Fruit fly (Drosophila melanogaster) ovary, adult (tissue): ENCODE measurements around the gene Cdc37.
A peak's percentile ranks its signal among the peaks of the same experiment; 100 is the strongest.

Experiments used
- CG17801 ChIP-seq: fragments of 200-800 bp; optimal IDR thresholded peaks from 2 replicates; lab custom pipeline; 2019; ENCODE audit warnings: missing biosample characterization, mild to moderate bottlenecking, missing genetic modification characterization, moderate library complexity; ENCODE audit not compliant: partially characterized antibody

Gene Cdc37

DNA sequence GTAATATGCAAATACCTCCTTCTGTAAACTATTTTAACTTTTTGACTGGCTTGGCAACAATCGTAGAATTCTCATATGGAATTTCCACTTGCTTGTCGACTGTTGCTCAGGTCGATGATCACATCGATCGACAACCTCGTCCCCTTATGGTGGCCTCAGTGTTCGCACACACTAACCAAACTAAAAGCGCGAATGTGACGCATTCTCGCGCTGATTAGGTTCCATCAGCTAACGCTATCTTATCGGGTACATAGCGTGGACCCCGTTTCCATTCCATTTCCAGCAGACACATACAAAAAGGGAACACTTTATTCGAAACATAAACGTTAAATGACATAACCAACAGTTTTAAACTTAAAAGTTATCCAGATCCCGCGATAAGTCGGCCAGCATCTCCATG is 5.9 kb upstream of the Cdc37 start:
- TF ChIP-seq CG17801 (GFP tag; lab: Kevin White, UChicago) = no peak

DNA sequence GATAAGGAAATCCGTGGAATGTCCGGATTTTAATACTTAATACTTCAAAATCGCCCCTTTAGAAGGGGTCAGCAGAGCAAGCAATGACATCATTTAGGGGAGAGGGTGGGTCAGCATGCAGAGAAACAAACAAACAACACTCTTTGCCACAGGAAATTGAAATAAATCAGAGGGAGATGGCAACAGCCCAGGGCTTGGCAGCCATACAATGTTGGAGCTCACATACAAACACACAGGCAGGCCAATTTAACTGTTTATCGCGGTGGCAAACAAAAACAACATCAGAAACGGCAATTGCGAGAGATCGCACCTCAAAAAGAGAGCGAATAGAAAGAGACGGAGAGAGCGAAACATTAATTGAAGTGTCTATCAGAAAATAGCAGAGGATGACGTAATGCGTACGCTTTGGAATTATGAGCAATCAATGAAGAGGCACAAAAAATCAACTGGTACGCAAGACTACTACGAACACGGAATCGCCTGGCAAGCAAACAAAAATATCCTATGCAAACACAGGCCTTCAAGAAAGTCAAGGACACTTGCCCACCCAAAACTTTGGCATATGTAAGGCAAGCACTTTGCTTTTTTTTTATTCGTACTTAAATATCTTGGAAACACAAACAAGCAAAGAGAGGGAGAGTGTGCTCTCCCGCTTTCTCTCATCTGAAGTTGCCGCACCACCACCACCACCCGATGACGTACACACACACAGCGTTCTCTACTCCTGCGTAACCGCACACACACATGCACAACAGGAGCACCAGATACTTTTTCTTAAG is 839 bp upstream of the Cdc37 start:
- peak; percentile 3 for TF ChIP-seq CG17801 (GFP tag; lab: Kevin White, UChicago)

DNA sequence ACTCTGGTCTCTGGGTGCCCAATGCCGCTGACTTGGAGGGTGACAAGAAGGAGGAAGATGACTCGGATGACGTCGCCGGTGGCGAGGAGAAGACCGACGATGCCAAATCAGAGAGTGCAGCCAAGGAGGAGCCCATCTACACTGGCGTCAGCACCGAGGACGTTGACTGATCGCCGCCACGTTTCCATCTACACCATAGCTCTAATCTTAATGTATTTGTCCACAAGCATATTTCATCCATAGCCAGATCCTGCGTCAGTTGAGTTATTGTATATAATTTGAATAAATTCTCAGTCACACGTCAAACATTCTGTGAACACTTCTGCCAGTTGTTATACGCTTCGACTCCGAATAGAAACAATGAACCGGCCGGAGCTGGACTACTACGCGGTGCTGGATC is 1.8 kb downstream of the Cdc37 start, which contains the start of gene CG12020:
TSS of gene CG12020 (plus strand) at position 301 of the 400 bp plus-strand sequence.
- TF ChIP-seq CG17801 (GFP tag; lab: Kevin White, UChicago) = no peak

DNA sequence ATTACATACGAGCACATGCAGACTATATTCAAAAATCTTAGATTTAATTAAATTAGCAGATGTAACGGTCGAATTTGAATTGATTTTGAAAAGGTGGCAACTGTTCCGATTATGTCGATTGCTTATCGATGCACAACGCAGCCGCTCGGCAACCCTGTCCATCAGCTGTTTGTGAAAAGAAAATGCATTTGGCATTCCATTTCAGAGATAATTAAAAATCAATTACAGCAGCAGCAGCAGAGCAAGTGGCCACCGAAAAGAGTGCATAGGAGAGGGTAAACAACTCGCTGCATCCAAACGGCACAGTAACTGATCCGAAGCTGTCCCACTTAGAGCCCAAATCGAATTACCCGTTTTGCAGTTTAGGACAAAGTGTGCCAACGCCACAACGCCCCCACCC is 3.5 kb downstream of the Cdc37 start, which contains the start of gene Patj:
TSS of gene Patj (plus strand) at position 155 of the 400 bp plus-strand sequence.
- TF ChIP-seq CG17801 (GFP tag; lab: Kevin White, UChicago) = no peak

DNA sequence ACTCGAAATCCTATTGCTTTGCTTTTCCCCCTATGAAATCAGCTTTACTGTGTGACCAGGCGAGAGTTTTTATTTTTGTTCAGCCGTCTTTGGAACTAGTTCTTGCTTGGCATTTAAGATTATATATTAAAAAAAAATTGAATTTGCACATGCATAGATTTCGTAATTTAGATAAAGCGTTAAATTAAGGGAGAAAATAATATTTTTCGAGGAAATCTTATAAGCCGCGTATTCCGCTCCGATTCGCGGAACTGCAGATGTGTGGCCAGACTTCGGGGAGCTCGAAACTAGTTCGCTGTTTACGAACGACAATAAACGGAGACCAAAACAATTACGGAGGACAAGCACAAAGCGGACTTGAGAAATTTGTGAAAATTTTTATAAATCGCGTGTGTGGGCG is 7.6 kb downstream of the Cdc37 start, which contains the start of the genes JTBR and CG42676:
TSS of gene JTBR (minus strand) at position 55 of the 400 bp plus-strand sequence.
TSS of gene CG42676 (plus strand) at position 306 of the 400 bp plus-strand sequence.
- peak; percentile 35 for TF ChIP-seq CG17801 (GFP tag; lab: Kevin White, UChicago)

DNA sequence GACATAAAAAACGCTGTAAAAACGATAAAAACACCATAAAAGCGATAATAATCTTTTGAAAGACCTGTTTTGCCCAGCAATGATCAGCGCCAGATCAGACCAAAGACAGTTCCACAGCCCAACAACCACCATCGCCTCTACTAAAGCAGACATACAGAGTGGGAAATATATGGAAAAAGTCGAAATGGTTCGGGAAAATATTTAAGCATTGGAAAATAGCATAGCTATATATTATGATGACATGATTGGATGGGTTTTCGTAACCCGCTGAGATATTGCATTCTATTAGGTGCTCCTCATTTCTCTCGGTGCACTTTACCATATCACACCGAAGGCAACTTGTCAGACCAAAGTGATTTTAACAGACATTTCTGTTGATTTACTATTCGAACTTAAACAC is 13.4 kb downstream of the Cdc37 start:
- TF ChIP-seq CG17801 (GFP tag; lab: Kevin White, UChicago) = no peak

DNA sequence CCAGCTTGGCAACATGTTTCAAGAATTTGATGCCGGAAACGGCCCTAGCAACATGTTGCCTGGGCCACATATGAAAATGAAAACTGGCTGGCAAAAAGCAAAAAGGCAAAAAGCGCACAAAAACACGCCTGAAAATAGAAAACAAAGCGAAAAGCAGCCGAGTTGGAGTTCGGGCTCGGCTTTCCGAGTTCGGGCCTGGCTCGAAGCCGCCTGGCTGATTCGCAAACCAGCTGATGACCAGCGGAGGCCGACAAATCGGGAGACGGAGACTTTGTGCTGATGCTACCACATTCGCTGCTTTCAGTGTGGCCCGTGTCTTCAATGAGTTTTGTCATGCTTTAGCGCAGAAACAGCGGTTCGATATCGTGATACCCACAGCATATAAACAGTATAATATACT is 15.1 kb downstream of the Cdc37 start, which contains the start of gene GV1:
TSS of gene GV1 (plus strand) at position 301 of the 400 bp plus-strand sequence.
- TF ChIP-seq CG17801 (GFP tag; lab: Kevin White, UChicago) = no peak

DNA sequence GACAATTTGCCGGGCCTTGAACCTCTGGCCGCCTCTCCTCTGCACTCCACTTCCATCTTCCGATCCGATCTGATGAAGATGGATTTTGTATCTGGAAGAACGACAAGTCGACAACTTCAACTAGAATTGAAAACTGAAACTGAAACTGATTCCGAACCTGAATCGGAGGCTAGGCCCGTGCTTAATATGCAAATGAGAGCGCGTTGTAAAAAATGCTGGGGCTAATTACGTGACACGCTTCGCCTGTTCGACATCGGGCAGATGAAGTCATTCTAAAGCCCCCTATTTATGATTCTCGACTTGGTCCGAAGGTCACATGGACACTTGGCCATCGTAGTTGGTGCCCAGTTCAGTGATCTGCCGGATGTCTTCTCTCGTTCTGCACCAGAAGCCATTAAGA is 21.4 kb downstream of the Cdc37 start:
- TF ChIP-seq CG17801 (GFP tag; lab: Kevin White, UChicago) = no peak

DNA sequence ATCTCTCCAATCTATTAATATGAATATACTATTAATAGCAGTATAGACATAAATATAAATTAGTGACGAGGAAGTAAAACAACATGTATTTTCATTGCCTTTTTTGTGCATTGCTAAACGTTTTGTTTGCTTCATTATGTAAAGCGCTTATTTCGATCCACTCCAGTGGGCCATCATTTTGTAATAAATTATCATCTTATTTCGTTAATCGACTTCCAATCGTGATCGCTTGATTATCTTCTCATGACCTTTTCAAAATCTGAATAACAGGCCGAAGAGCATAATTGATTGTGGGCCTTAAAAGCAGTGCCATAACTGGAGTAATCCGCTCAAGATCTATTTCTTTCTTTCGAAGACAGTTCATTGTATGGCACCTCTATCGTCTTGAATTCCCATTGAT is 22.2 kb downstream of the Cdc37 start:
- no peak for TF ChIP-seq CG17801 (GFP tag; lab: Kevin White, UChicago)

DNA sequence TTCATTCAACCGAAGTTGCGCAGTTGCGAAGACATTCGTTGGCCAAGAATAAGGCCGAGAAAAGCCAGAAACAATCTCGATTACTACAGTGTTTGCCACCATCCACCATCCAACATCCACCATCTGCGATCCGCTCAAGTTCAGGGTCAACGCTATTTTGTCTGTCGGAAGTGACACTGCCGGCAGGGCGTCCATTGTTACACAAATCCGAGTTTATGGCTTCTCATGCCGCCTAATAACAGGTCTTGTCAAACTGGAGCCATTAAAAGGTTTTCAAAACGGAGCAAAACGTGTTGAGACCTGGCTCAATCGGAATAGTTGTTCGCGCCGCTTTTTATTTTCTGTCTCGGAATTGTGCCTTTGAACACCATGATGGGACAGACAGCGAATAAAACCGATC is 23.6 kb downstream of the Cdc37 start:
- no peak for TF ChIP-seq CG17801 (GFP tag; lab: Kevin White, UChicago)

DNA sequence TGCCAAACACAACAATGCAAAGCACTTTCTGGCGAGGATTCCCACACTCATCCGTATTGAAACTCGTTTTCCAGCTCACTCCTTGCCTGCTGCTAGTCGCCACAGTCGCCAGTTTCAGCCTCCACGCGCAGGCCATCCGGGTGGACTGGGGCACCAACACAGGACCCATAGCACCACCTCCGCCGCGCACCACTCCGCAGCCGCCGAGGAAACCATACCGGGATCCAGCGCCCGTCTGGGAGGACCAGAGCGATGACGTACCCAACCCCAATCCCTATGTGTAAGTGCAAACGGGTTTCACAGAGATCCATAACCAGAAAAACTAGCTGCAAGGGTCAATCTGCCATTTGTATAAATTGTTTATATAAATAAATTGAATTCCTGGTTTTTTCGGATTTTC is 25.9 kb downstream of the Cdc37 start:
- TF ChIP-seq CG17801 (GFP tag; lab: Kevin White, UChicago) = no peak

DNA sequence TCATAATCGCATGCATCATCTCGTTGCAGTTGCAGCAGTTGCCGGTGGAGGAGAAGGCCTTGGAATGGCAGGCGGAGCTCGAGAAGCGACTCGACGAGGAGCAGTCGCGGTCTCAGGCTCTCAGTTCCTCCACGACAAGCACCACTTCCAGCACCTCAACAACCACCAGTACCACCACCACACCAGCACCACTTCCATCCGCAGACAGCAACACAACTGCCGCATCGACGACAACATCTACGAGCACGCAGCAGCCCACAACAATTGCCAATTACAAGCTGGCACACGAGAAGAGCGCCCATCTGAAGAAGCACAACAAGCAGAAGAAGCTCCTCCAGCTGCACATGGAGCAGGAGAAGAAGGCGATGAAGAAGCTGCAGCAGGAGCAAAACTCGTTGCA is 27.2 kb downstream of the Cdc37 start:
- TF ChIP-seq CG17801 (GFP tag; lab: Kevin White, UChicago) = no peak

DNA sequence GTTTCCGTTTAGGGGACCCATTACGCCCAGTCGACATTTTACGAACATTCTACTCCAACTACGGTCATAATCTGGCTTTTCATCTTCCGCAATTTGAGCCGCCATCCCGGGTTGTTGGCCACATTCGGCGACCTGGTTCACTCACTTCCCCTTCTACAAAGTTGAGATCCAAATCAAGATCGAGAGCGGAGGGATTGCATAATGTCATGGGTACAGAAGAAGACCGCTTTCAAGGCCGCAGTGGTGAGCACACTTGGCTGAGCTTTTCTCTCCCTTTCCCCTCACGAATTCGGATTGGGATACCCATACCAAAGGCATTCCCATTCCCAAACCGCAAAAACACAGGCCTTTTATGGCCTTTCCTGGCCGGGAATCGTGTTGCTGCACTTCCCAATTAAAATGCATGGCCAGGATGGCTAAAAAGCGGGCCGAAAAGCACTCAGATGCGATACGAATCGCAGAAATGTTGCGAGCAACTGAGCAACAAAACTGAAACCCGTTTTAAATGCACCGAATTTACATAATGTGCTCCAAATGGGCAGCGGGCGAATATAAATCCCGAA is 32.7 kb downstream of the Cdc37 start:
- no peak for TF ChIP-seq CG17801 (GFP tag; lab: Kevin White, UChicago)

DNA sequence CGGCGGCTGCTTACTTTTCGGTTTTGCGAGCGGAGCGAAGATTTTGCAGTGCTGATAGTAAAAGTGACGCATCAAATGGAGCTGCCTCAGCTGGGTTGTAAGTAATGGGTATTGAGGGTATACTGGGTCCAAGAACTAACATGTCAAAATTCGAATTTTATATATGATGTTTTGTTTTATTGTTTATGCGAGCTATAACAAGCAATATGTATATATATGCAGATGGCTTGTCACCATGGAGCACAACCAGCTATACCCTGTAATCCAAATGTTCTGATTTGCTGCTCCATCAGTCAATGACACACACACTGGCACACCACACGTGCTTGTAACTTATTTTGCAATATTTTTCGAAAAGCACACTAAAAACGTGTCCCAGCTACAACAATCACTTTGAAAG is 34.3 kb downstream of the Cdc37 start:
- TF ChIP-seq CG17801 (GFP tag; lab: Kevin White, UChicago) = no peak

DNA sequence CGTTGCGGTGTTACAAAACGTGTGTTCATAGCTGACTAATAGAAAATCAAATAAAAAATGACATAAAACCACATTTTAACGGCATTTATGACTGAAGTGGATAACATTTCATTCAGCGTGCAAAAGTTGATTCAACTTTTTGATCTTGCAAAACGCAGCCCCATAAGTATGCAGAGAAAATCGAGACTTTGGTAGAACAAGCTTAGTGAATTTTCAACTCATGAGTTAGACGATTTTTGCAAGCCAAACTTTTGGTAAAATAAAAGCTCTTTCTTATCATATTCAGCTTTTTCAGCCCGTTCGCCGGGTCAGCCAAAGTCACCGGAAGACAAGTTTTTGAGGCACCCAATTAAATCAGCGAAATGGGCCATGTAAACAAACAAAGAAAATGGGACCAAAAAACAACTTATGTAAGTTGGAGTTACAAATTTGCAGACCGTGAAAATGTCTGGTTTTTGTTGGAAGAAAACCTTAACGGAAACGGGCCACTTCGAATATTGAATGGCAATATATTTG is 36.6 kb downstream of the Cdc37 start, which contains the start of gene Cpr62Ba:
TSS of gene Cpr62Ba (minus strand) at position 31 of the 516 bp plus-strand sequence.
- TF ChIP-seq CG17801 (GFP tag; lab: Kevin White, UChicago) = no peak
